Worm (Caenorhabditis elegans) whole organism, midembryonic: ENCODE measurements around the gene srh-274.
"Not testable (repeated sequence)": the region's sequence is repeated elsewhere in the genome, so short reads cannot be mapped to it uniquely, and the experiment has no call there.

Experiments used
- T22C8.4 ChIP-seq: fragments of 200-800 bp; sonication (Bioruptor generic); IDR thresholded peaks from 2 replicates; pipeline ENCODE4 v1.3.6; 2022; ENCODE audit warnings: missing genetic modification characterization, missing compliant biosample characterization
- cog-1 ChIP-seq: sonication (generic microtip); optimal IDR thresholded peaks from 2 replicates; lab custom pipeline; 2016; ENCODE audit warnings: missing genetic modification characterization, missing compliant biosample characterization
- flt-1 ChIP-seq: fragments of 200-800 bp; sonication (Bioruptor generic); IDR thresholded peaks from 2 replicates; pipeline ENCODE4 v1.3.6; 2022; ENCODE audit warnings: missing genetic modification characterization, missing compliant biosample characterization
- klf-2 ChIP-seq: fragments of 200-800 bp; sonication (Bioruptor generic); conservative IDR thresholded peaks from 2 replicates; pipeline ENCODE4 v1.3.6; 2022; ENCODE audit warnings: missing genetic modification reagents, missing genetic modification characterization, missing compliant biosample characterization
- med-1 ChIP-seq: sonication (generic microtip); optimal IDR thresholded peaks from 2 replicates; lab custom pipeline; 2017; ENCODE audit warnings: missing genetic modification characterization, mild to moderate bottlenecking, missing compliant biosample characterization, antibody characterized with exemption, missing genetic modification reagents; ENCODE audit not compliant: insufficient read depth
- ref-1 ChIP-seq: fragments of 200-800 bp; sonication (Bioruptor generic); conservative IDR thresholded peaks from 2 replicates; pipeline ENCODE4 v1.3.6; 2022; ENCODE audit warnings: missing genetic modification reagents, missing genetic modification characterization, missing compliant biosample characterization
- tab-1 ChIP-seq: fragments of 200-800 bp; sonication (Bioruptor generic); IDR thresholded peaks from 2 replicates; pipeline ENCODE4 v1.3.6; 2022; ENCODE audit warnings: missing genetic modification characterization, missing compliant biosample characterization
- ztf-23 ChIP-seq: fragments of 200-800 bp; sonication (Bioruptor generic); IDR thresholded peaks from 2 replicates; pipeline ENCODE4 v1.3.6; 2022; ENCODE audit warnings: missing genetic modification reagents, missing genetic modification characterization, missing compliant biosample characterization
- ztf-29 ChIP-seq: fragments of 200-800 bp; sonication (Bioruptor generic); IDR thresholded peaks from 2 replicates; pipeline ENCODE4 v1.3.6; 2022; ENCODE audit warnings: missing genetic modification reagents, missing genetic modification characterization, missing compliant biosample characterization

The srh-274 gene

ce11 chrII:982842-983241, at the start of gene srh-274:
srh-274 (plus strand) TSS chrII:983142.
- no peak for TF ChIP-seq ref-1 (GFP tag; lab: Robert Waterston, UW)
- TF ChIP-seq med-1 (GFP tag; lab: Kevin White, UChicago), result no peak
- no peak for TF ChIP-seq klf-2 (GFP tag; lab: Robert Waterston, UW)
- TF ChIP-seq cog-1 (tag; lab: Kevin White, UChicago), result no peak
- TF ChIP-seq ztf-29 (GFP tag; lab: Robert Waterston, UW), result no peak

- no peak for TF ChIP-seq ztf-29 (GFP tag; lab: Robert Waterston, UW)
- peak; percentile 54; the same call in 1 of the 2 replicates for TF ChIP-seq flt-1
Observed at ce11 chrII:937265-937664, 45.7 kb upstream of the srh-274 start.

- TF ChIP-seq ref-1 (GFP tag; lab: Robert Waterston, UW) (no peak), flt-1 (no peak), ztf-29 (GFP tag; lab: Robert Waterston, UW) (no peak), klf-2 (GFP tag; lab: Robert Waterston, UW) (no peak), ztf-23 (GFP tag; lab: Robert Waterston, UW) (no peak), med-1 (GFP tag; lab: Kevin White, UChicago) (no peak)
Observed at ce11 chrII:938549-938948, 44.4 kb upstream of the srh-274 start, which contains the start of gene R07C3.3. R07C3.3 (plus strand) TSS chrII:938849.

- TF ChIP-seq T22C8.4 (GFP tag; lab: Robert Waterston, UW) (no peak), ztf-23 (GFP tag; lab: Robert Waterston, UW) (no peak), ref-1 (GFP tag; lab: Robert Waterston, UW) (no peak), flt-1 (no peak), cog-1 (tag; lab: Kevin White, UChicago) (no peak), med-1 (GFP tag; lab: Kevin White, UChicago) (no peak), ztf-29 (GFP tag; lab: Robert Waterston, UW) (no peak), klf-2 (GFP tag; lab: Robert Waterston, UW) (no peak), tab-1 (GFP tag; lab: Robert Waterston, UW) (no peak)
Observed at ce11 chrII:940779-941178, 42.2 kb upstream of the srh-274 start, which contains the start of gene fbxc-36. fbxc-36 (plus strand) TSS chrII:940983.

ce11 chrII:943773-944172, 39.2 kb upstream of the srh-274 start, which contains the start of gene clec-43:
clec-43 (plus strand) TSS chrII:944066.
- TF ChIP-seq cog-1 (tag; lab: Kevin White, UChicago) (no peak), ztf-29 (GFP tag; lab: Robert Waterston, UW) (no peak), flt-1 (no peak), ref-1 (GFP tag; lab: Robert Waterston, UW) (no peak), tab-1 (GFP tag; lab: Robert Waterston, UW) (no peak), klf-2 (GFP tag; lab: Robert Waterston, UW) (no peak), T22C8.4 (GFP tag; lab: Robert Waterston, UW) (no peak), med-1 (GFP tag; lab: Kevin White, UChicago) (no peak), ztf-23 (GFP tag; lab: Robert Waterston, UW) (no peak)

- TF ChIP-seq ztf-23 (GFP tag; lab: Robert Waterston, UW) (no peak), cog-1 (tag; lab: Kevin White, UChicago) (no peak), flt-1 (no peak), klf-2 (GFP tag; lab: Robert Waterston, UW) (no peak), med-1 (GFP tag; lab: Kevin White, UChicago) (no peak), tab-1 (GFP tag; lab: Robert Waterston, UW) (no peak), T22C8.4 (GFP tag; lab: Robert Waterston, UW) (no peak), ref-1 (GFP tag; lab: Robert Waterston, UW) (no peak), ztf-29 (GFP tag; lab: Robert Waterston, UW) (no peak)
Observed at ce11 chrII:948091-948490, 34.9 kb upstream of the srh-274 start, which contains the start of gene fbxc-32. fbxc-32 (minus strand) TSS chrII:948191.

ce11 chrII:950374-950773, 32.6 kb upstream of the srh-274 start:
- no peak for TF ChIP-seq ztf-29 (GFP tag; lab: Robert Waterston, UW)
- no peak for TF ChIP-seq ztf-23 (GFP tag; lab: Robert Waterston, UW)
- no peak for TF ChIP-seq cog-1 (tag; lab: Kevin White, UChicago)
- TF ChIP-seq T22C8.4 (GFP tag; lab: Robert Waterston, UW), result no peak
- no peak for TF ChIP-seq flt-1
- no peak for TF ChIP-seq klf-2 (GFP tag; lab: Robert Waterston, UW)
- TF ChIP-seq ref-1 (GFP tag; lab: Robert Waterston, UW), result no peak
- no peak for TF ChIP-seq med-1 (GFP tag; lab: Kevin White, UChicago)
- TF ChIP-seq tab-1 (GFP tag; lab: Robert Waterston, UW), result no peak

- TF ChIP-seq flt-1 (peak; percentile 61; the same call in 1 of the 2 replicates), T22C8.4 (GFP tag; lab: Robert Waterston, UW) (no peak), cog-1 (tag; lab: Kevin White, UChicago) (no peak), ztf-29 (GFP tag; lab: Robert Waterston, UW) (0 out of 2 replicates have a peak, but pooled peaks have one; percentile 18), tab-1 (GFP tag; lab: Robert Waterston, UW) (no peak), med-1 (GFP tag; lab: Kevin White, UChicago) (no peak), ref-1 (GFP tag; lab: Robert Waterston, UW) (no peak), klf-2 (GFP tag; lab: Robert Waterston, UW) (no peak), ztf-23 (GFP tag; lab: Robert Waterston, UW) (no peak)
Observed at ce11 chrII:953052-953451, 29.9 kb upstream of the srh-274 start.

- TF ChIP-seq klf-2 (GFP tag; lab: Robert Waterston, UW); ztf-29 (GFP tag; lab: Robert Waterston, UW); med-1 (GFP tag; lab: Kevin White, UChicago): not testable (repeated sequence)
Observed at ce11 chrII:954626-955025, 28.3 kb upstream of the srh-274 start, which contains the start of gene fbxc-7. fbxc-7 (plus strand) TSS chrII:954926.
